Worm (Caenorhabditis elegans): Measurements from ENCODE around the gene C31G12.3.

ce11 chrV:18138695-18139094 lies 46.3 kb upstream of the C31G12.3 start, which contains the start of gene Y37H2A.10:
- TF ChIP-seq nhr-12 (tag; optimal IDR thresholded peaks at IDR 0.05) (no peak), efl-3 (GFP tag; optimal IDR thresholded peaks at IDR 0.05) (no peak), unc-62 (GFP tag; optimal IDR thresholded peaks at IDR 0.05) (no peak), skn-1 (tag; optimal IDR thresholded peaks at IDR 0.05) (no peak), lin-15B (tag; optimal IDR thresholded peaks at IDR 0.05) (no peak), nhr-11 (tag; optimal IDR thresholded peaks at IDR 0.05) (no peak), vab-15 (tag; optimal IDR thresholded peaks at IDR 0.05) (no peak), fkh-10 (GFP tag; optimal IDR thresholded peaks at IDR 0.05) (no peak), lir-3 (tag; optimal IDR thresholded peaks at IDR 0.05; ENCODE audit: poor library complexity) (no peak), sox-4 (tag; optimal IDR thresholded peaks at IDR 0.05) (no peak), dpl-1 (GFP tag; optimal IDR thresholded peaks at IDR 0.05) (no peak), irx-1 (tag; optimal IDR thresholded peaks at IDR 0.05) (no peak), lin-39 (tag; optimal IDR thresholded peaks at IDR 0.05) (no peak)
